Worm (Caenorhabditis elegans) whole organism, young adult: Measurements from ENCODE around the gene Y43F8C.7.

ENCODE experiments used
- B0261.1 ChIP-seq: sonication (generic microtip); optimal IDR thresholded peaks from 2 replicates; lab custom pipeline; 2016; ENCODE audit warnings: mild to moderate bottlenecking, missing genetic modification characterization, moderate library complexity, missing compliant biosample characterization
- D2030.7 ChIP-seq: fragments of 200-800 bp; sonication (Bioruptor generic); IDR thresholded peaks from 2 replicates; pipeline ENCODE4 v1.3.6; 2022; ENCODE audit warnings: missing genetic modification reagents, missing genetic modification characterization, missing compliant biosample characterization
- F23B12.7 ChIP-seq: sonication (generic microtip); optimal IDR thresholded peaks from 2 replicates; lab custom pipeline; 2017; ENCODE audit warnings: missing genetic modification characterization, mild to moderate bottlenecking, missing compliant biosample characterization, antibody characterized with exemption, moderate library complexity; ENCODE audit not compliant: insufficient read depth
- F37B4.10 ChIP-seq: fragments of 200-800 bp; sonication (Bioruptor generic); IDR thresholded peaks from 2 replicates; pipeline ENCODE4 v1.3.6; 2022; ENCODE audit warnings: missing genetic modification characterization, missing compliant biosample characterization
- F39B2.1 ChIP-seq: fragments of 200-800 bp; sonication (Bioruptor generic); IDR thresholded peaks from 2 replicates; pipeline ENCODE4 v1.3.6; 2022; ENCODE audit warnings: missing genetic modification reagents, missing genetic modification characterization, missing compliant biosample characterization
- F57A8.1 ChIP-seq: fragments of 200-800 bp; sonication (Bioruptor generic); optimal IDR thresholded peaks from 2 replicates; lab custom pipeline; 2018; ENCODE audit warnings: mild to moderate bottlenecking, missing genetic modification characterization, moderate library complexity, missing compliant biosample characterization
- F57C9.4 ChIP-seq: sonication (generic microtip); optimal IDR thresholded peaks from 2 replicates; lab custom pipeline; 2017; ENCODE audit warnings: mild to moderate bottlenecking, missing genetic modification characterization, missing compliant biosample characterization
- K12H6.12 ChIP-seq: fragments of 200-800 bp; sonication (Bioruptor generic); optimal IDR thresholded peaks from 2 replicates; lab custom pipeline; 2018; ENCODE audit warnings: mild to moderate bottlenecking, missing genetic modification characterization, missing compliant biosample characterization
- T07F8.4 ChIP-seq: sonication (generic microtip); optimal IDR thresholded peaks from 2 replicates; lab custom pipeline; 2016; ENCODE audit warnings: mild to moderate bottlenecking, missing genetic modification characterization, moderate library complexity, missing compliant biosample characterization
- Y53F4B.3 ChIP-seq: fragments of 200-800 bp; sonication (Bioruptor generic); IDR thresholded peaks from 2 replicates; pipeline ENCODE4 v1.3.6; 2022; ENCODE audit warnings: missing genetic modification reagents, missing genetic modification characterization, missing compliant biosample characterization
- Y56A3A.18 ChIP-seq: fragments of 200-800 bp; sonication (Bioruptor generic); IDR thresholded peaks from 2 replicates; pipeline ENCODE4 v1.3.6; 2022; ENCODE audit warnings: missing genetic modification reagents, missing genetic modification characterization, missing compliant biosample characterization
- athp-1 ChIP-seq: sonication (generic microtip); optimal IDR thresholded peaks from 2 replicates; lab custom pipeline; 2017; ENCODE audit warnings: mild to moderate bottlenecking, missing genetic modification characterization, missing compliant biosample characterization
- attf-5 ChIP-seq: fragments of 200-800 bp; sonication (Bioruptor generic); optimal IDR thresholded peaks from 2 replicates; lab custom pipeline; 2018; ENCODE audit warnings: mild to moderate bottlenecking, missing genetic modification characterization, missing compliant biosample characterization
- bed-1 ChIP-seq: fragments of 200-800 bp; sonication (Bioruptor generic); IDR thresholded peaks from 2 replicates; pipeline ENCODE4 v1.3.6; 2022; ENCODE audit warnings: missing genetic modification reagents, missing genetic modification characterization, missing compliant biosample characterization
- ccch-3 ChIP-seq: fragments of 200-800 bp; sonication (Bioruptor generic); optimal IDR thresholded peaks from 2 replicates; lab custom pipeline; 2018; ENCODE audit warnings: mild to moderate bottlenecking, missing genetic modification characterization, missing compliant biosample characterization
- ceh-27 ChIP-seq: fragments of 200-800 bp; sonication (Bioruptor generic); optimal IDR thresholded peaks from 2 replicates; lab custom pipeline; 2018; ENCODE audit warnings: mild to moderate bottlenecking, missing genetic modification characterization, moderate library complexity, missing compliant biosample characterization
- ceh-40 ChIP-seq: fragments of 200-800 bp; sonication (Bioruptor generic); IDR thresholded peaks from 2 replicates; pipeline ENCODE4 v1.3.6; 2022; ENCODE audit warnings: missing genetic modification characterization, missing compliant biosample characterization
- ceh-79 ChIP-seq: sonication (generic microtip); optimal IDR thresholded peaks from 2 replicates; lab custom pipeline; 2017; ENCODE audit warnings: mild to moderate bottlenecking, missing genetic modification characterization, missing compliant biosample characterization
- ceh-91 ChIP-seq: fragments of 200-800 bp; sonication (Bioruptor generic); IDR thresholded peaks from 2 replicates; pipeline ENCODE4 v1.3.6; 2022; ENCODE audit warnings: missing genetic modification reagents, missing genetic modification characterization, missing compliant biosample characterization
- dpff-1 ChIP-seq: sonication (generic microtip); optimal IDR thresholded peaks from 2 replicates; lab custom pipeline; 2017; ENCODE audit warnings: mild to moderate bottlenecking, missing genetic modification characterization, missing compliant biosample characterization
- efl-1 ChIP-seq: fragments of 150-350 bp; optimal IDR thresholded peaks from 2 replicates; lab custom pipeline; 2014; ENCODE audit warnings: missing biosample characterization, missing genetic modification reagents, missing genetic modification characterization
- ets-4 ChIP-seq: fragments of 200-800 bp; sonication (Bioruptor generic); optimal IDR thresholded peaks from 2 replicates; lab custom pipeline; 2018; ENCODE audit warnings: mild to moderate bottlenecking, missing genetic modification characterization, missing compliant biosample characterization
- hlh-26 ChIP-seq: fragments of 200-800 bp; sonication (Bioruptor generic); conservative IDR thresholded peaks from 2 replicates; pipeline ENCODE4 v1.3.6; 2022; ENCODE audit warnings: missing genetic modification reagents, missing genetic modification characterization, missing compliant biosample characterization
- hmg-20 ChIP-seq: fragments of 200-800 bp; sonication (Bioruptor generic); IDR thresholded peaks from 2 replicates; pipeline ENCODE4 v1.3.6; 2022; ENCODE audit warnings: missing genetic modification reagents, missing genetic modification characterization, missing compliant biosample characterization
- hrde-1 ChIP-seq: sonication (generic microtip); optimal IDR thresholded peaks from 2 replicates; lab custom pipeline; 2016; ENCODE audit warnings: missing genetic modification characterization, mild to moderate bottlenecking, missing compliant biosample characterization, moderate library complexity, missing genotype, missing genetic modification reagents, borderline replicate concordance
- lag-1 ChIP-seq: fragments of 200-800 bp; sonication (Bioruptor generic); IDR thresholded peaks from 2 replicates; pipeline ENCODE4 v1.3.6; 2022; ENCODE audit warnings: missing genetic modification reagents, missing genetic modification characterization, missing compliant biosample characterization
- let-607 ChIP-seq, 2 experiments: fragments of 200-800 bp in 1 of 2; sonication (Bioruptor generic) in 1 of 2; sonication (generic microtip) in 1 of 2; optimal IDR thresholded peaks; 2 replicates each; lab custom pipeline; 2016 to 2018; ENCODE audit warnings: mild to moderate bottlenecking in 2 of 2, missing compliant biosample characterization in 2 of 2, missing genetic modification characterization in 2 of 2, moderate library complexity in 2 of 2, missing genotype in 1 of 2
- lin-35 ChIP-seq, 3 experiments: fragments of 150-350 bp in 2 of 3; sonication (generic microtip) in 1 of 3; optimal IDR thresholded peaks; 2 replicates each; lab custom pipeline; 2014 to 2018; ENCODE audit warnings: missing biosample characterization in 3 of 3, missing genetic modification characterization in 3 of 3, missing genetic modification reagents in 3 of 3
- lir-1 ChIP-seq: fragments of 200-800 bp; sonication (Bioruptor generic); conservative IDR thresholded peaks from 2 replicates; pipeline ENCODE4 v1.3.6; 2022; ENCODE audit warnings: missing genetic modification reagents, missing genetic modification characterization, missing compliant biosample characterization
- lsl-1 ChIP-seq: fragments of 200-800 bp; sonication (Bioruptor generic); optimal IDR thresholded peaks from 2 replicates; lab custom pipeline; 2018; ENCODE audit warnings: mild to moderate bottlenecking, missing genetic modification characterization, moderate library complexity, missing compliant biosample characterization
- madf-10 ChIP-seq: sonication (generic microtip); optimal IDR thresholded peaks from 2 replicates; lab custom pipeline; 2016; ENCODE audit warnings: mild to moderate bottlenecking, missing genetic modification characterization, missing compliant biosample characterization
- mcd-1 ChIP-seq: fragments of 200-800 bp; sonication (Bioruptor generic); IDR thresholded peaks from 2 replicates; pipeline ENCODE4 v1.3.6; 2022; ENCODE audit warnings: missing genetic modification reagents, missing genetic modification characterization, missing compliant biosample characterization
- mes-4 ChIP-seq: sonication (generic microtip); optimal IDR thresholded peaks from 2 replicates; lab custom pipeline; 2016; ENCODE audit warnings: missing genotype, missing genetic modification characterization, missing compliant biosample characterization
- mxl-1 ChIP-seq: sonication (generic microtip); optimal IDR thresholded peaks from 2 replicates; lab custom pipeline; 2016; ENCODE audit warnings: missing genetic modification characterization, missing compliant biosample characterization
- nfya-1 ChIP-seq: sonication (generic microtip); optimal IDR thresholded peaks from 2 replicates; lab custom pipeline; 2017; ENCODE audit warnings: antibody characterized with exemption, missing compliant biosample characterization, missing genetic modification characterization, borderline replicate concordance; ENCODE audit not compliant: insufficient read depth
- nfya-2 ChIP-seq: fragments of 200-800 bp; sonication (Bioruptor generic); IDR thresholded peaks from 2 replicates; pipeline ENCODE4 v1.3.6; 2022; ENCODE audit warnings: missing genetic modification reagents, missing genetic modification characterization, missing compliant biosample characterization
- nhr-27 ChIP-seq: fragments of 200-800 bp; sonication (Bioruptor generic); optimal IDR thresholded peaks from 2 replicates; lab custom pipeline; 2018; ENCODE audit warnings: mild to moderate bottlenecking, missing genetic modification characterization, moderate library complexity, missing compliant biosample characterization
- nhr-80 ChIP-seq: sonication (generic microtip); optimal IDR thresholded peaks from 2 replicates; lab custom pipeline; 2016; ENCODE audit warnings: missing genetic modification characterization, missing compliant biosample characterization
- nhr-90 ChIP-seq: sonication (generic microtip); optimal IDR thresholded peaks from 2 replicates; lab custom pipeline; 2016; ENCODE audit warnings: missing genotype, mild to moderate bottlenecking, missing genetic modification characterization, missing compliant biosample characterization
- rec-8 ChIP-seq, 2 experiments: sonication (generic microtip); optimal IDR thresholded peaks; 2 replicates each; lab custom pipeline; 2016; ENCODE audit warnings: mild to moderate bottlenecking in 2 of 2, missing genetic modification characterization in 2 of 2, missing genetic modification reagents in 2 of 2, missing genotype in 2 of 2, missing biosample characterization in 1 of 2, missing compliant biosample characterization in 1 of 2, moderate library complexity in 1 of 2
- rpc-1 ChIP-seq, 2 experiments: fragments of 150-350 bp in 1 of 2; sonication (generic microtip) in 1 of 2; optimal IDR thresholded peaks; 2 replicates each; lab custom pipeline; 2014 to 2018; ENCODE audit warnings: missing biosample characterization in 1 of 2, missing genetic modification characterization in 1 of 2, missing genetic modification reagents in 1 of 2, missing genotype in 1 of 2
- sea-2 ChIP-seq: fragments of 200-800 bp; sonication (Bioruptor generic); IDR thresholded peaks from 2 replicates; pipeline ENCODE4 v1.3.6; 2022; ENCODE audit warnings: missing genetic modification characterization, missing compliant biosample characterization
- snpc-3.4 ChIP-seq: sonication (generic microtip); optimal IDR thresholded peaks from 2 replicates; lab custom pipeline; 2017; ENCODE audit warnings: missing genetic modification characterization, mild to moderate bottlenecking, missing compliant biosample characterization, antibody characterized with exemption, moderate library complexity, missing genotype, missing genetic modification reagents
- unc-130 ChIP-seq: sonication (generic microtip); optimal IDR thresholded peaks from 2 replicates; lab custom pipeline; 2016; ENCODE audit warnings: missing genetic modification reagents, missing genetic modification characterization, missing compliant biosample characterization
- ztf-25 ChIP-seq: fragments of 200-800 bp; sonication (Bioruptor generic); IDR thresholded peaks from 2 replicates; pipeline ENCODE4 v1.3.6; 2022; ENCODE audit warnings: missing genetic modification reagents, missing genetic modification characterization, missing compliant biosample characterization
- ztf-28 ChIP-seq: fragments of 200-800 bp; sonication (Bioruptor generic); IDR thresholded peaks from 2 replicates; pipeline ENCODE4 v1.3.6; 2022; ENCODE audit warnings: missing genetic modification reagents, missing genetic modification characterization, missing compliant biosample characterization
- ztf-6 ChIP-seq: fragments of 200-800 bp; sonication (Bioruptor generic); IDR thresholded peaks from 2 replicates; pipeline ENCODE4 v1.3.6; 2022; ENCODE audit warnings: missing genetic modification reagents, missing genetic modification characterization, missing compliant biosample characterization

The Y43F8C.7 gene

DNA sequence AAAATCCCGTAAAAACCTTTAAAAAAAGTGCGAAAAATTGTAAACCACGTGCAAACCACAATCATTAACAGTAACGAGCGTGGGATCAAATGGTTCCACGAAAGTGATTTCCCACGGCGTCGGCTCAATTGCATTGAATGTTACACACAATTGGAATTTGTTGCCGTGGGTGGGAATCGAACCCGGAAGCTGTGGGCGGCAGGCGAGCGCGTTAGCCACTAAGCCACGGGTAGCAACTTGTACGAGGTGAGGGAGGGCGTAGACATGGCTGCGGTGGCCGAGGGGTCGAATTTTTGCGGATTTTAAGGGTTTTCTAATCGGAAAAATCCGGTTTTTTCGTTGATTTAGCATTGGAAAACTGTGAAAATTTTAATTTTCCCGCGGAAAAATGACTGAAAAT, 815 bp downstream of the Y43F8C.7 start (continued):
- TF ChIP-seq K12H6.12 (tag; lab: Kevin White, UChicago) (peak; percentile 77), ceh-79 (tag; lab: Kevin White, UChicago) (peak; percentile 93), F37B4.10 (GFP tag; lab: Robert Waterston, UW) (peak; percentile 92; the same call in 1 of the 2 replicates), athp-1 (tag; lab: Kevin White, UChicago) (peak; percentile 93), nfya-2 (GFP tag; lab: Robert Waterston, UW) (peak; percentile 83), ceh-91 (GFP tag; lab: Robert Waterston, UW) (peak; percentile 65; the same call in 1 of the 2 replicates), rpc-1 (optimal IDR thresholded peaks at IDR 0.05; lab: Kevin White, UChicago) (peak; percentile 90), rpc-1 (tag; optimal IDR thresholded peaks at IDR 0.05; lab: Kevin White, UChicago) (peak; percentile 86), snpc-3.4 (tag; lab: Kevin White, UChicago) (peak; percentile 94), lag-1 (GFP tag; lab: Robert Waterston, UW) (peak; percentile 89), nhr-80 (peak; percentile 53), ceh-40 (GFP tag; lab: Robert Waterston, UW) (no peak), F23B12.7 (tag; lab: Kevin White, UChicago) (peak; percentile 89), F39B2.1 (0 out of 2 replicates have a peak, but pooled peaks have one; percentile 38), nfya-1 (no peak), nhr-90 (tag; lab: Kevin White, UChicago) (peak; percentile 96), F57C9.4 (tag; lab: Kevin White, UChicago) (no peak), ztf-25 (GFP tag; lab: Robert Waterston, UW) (peak; percentile 89), attf-5 (GFP tag; lab: Kevin White, UChicago) (peak; percentile 76), F57A8.1 (GFP tag; lab: Kevin White, UChicago) (no peak), efl-1 (GFP tag; lab: Kevin White, UChicago) (peak; percentile 27), sea-2 (GFP tag; lab: Robert Waterston, UW) (peak; percentile 73), Y53F4B.3 (0 out of 2 replicates have a peak, but pooled peaks have one; percentile 9), mxl-1 (tag; lab: Kevin White, UChicago) (peak; percentile 86), unc-130 (peak; percentile 88), ztf-28 (peak; percentile 75; the same call in 1 of the 2 replicates), hlh-26 (no peak), hrde-1 (tag; lab: Kevin White, UChicago) (peak; percentile 95), D2030.7 (peak; percentile 94), bed-1 (peak; percentile 88; the same call in 1 of the 2 replicates), ceh-27 (GFP tag; lab: Kevin White, UChicago) (peak; percentile 91), ztf-6 (GFP tag; lab: Robert Waterston, UW) (0 out of 2 replicates have a peak, but pooled peaks have one; percentile 69), lir-1 (GFP tag; lab: Robert Waterston, UW) (0 out of 2 replicates have a peak, but pooled peaks have one; percentile 43), let-607 (tag; optimal IDR thresholded peaks at IDR 0.05; lab: Kevin White, UChicago) (peak; percentile 72 to 74), mes-4 (tag; lab: Kevin White, UChicago) (peak; percentile 94), hmg-20 (GFP tag; lab: Robert Waterston, UW) (peak; percentile 89), ets-4 (GFP tag; lab: Kevin White, UChicago) (peak; percentile 92), Y56A3A.18 (GFP tag; lab: Robert Waterston, UW) (peak; percentile 95), rec-8 (tag; optimal IDR thresholded peaks at IDR 0.05; lab: Kevin White, UChicago) (peak; percentile 91 to 93), B0261.1 (peak; percentile 98), lin-35 (GFP tag; optimal IDR thresholded peaks at IDR 0.05; lab: Kevin White, UChicago) (peak in 1 of 3 experiments; percentile 74), dpff-1 (peak; percentile 63), lsl-1 (peak; percentile 77), nhr-27 (peak; percentile 89), mcd-1 (GFP tag; lab: Robert Waterston, UW) (peak; percentile 81), T07F8.4 (peak; percentile 91), madf-10 (tag; lab: Kevin White, UChicago) (peak; percentile 85), ccch-3 (no peak)
